Worm (Caenorhabditis elegans) whole organism, L3 larva: ENCODE results near the gene K07F5.14.

Experiments
- ZK546.5 ChIP-seq: sonication (generic microtip); optimal IDR thresholded peaks from 2 replicates; lab custom pipeline; 2017; ENCODE audit warnings: missing biosample characterization, missing genetic modification characterization
- ama-1 ChIP-seq: fragments of 150-350 bp; optimal IDR thresholded peaks from 2 replicates; lab custom pipeline; 2018
- ceh-82 ChIP-seq: fragments of 150-350 bp; optimal IDR thresholded peaks from 2 replicates; lab custom pipeline; 2014; ENCODE audit warnings: missing biosample characterization, missing genetic modification characterization
- egl-27 ChIP-seq: sonication (generic microtip); optimal IDR thresholded peaks from 4 replicates; lab custom pipeline; 2017; ENCODE audit warnings: missing biosample characterization, missing genetic modification reagents, missing genetic modification characterization
- elt-1 ChIP-seq: fragments of 150-350 bp; optimal IDR thresholded peaks from 2 replicates; lab custom pipeline; 2014; ENCODE audit warnings: missing biosample characterization, missing genetic modification characterization
- elt-3 ChIP-seq, 3 experiments: fragments of 150-350 bp in 1 of 3; sonication (generic microtip) in 2 of 3; optimal IDR thresholded peaks; 2 replicates in 2 of 3; 4 replicates in 1 of 3; lab custom pipeline; 2014 to 2017; ENCODE audit warnings: missing biosample characterization in 3 of 3, missing genetic modification characterization in 3 of 3
- lin-39 ChIP-seq: fragments of 150-350 bp; optimal IDR thresholded peaks from 2 replicates; lab custom pipeline; 2018; ENCODE audit warnings: missing biosample characterization, missing genetic modification reagents, missing genetic modification characterization
- mdl-1 ChIP-seq: fragments of 150-350 bp; optimal IDR thresholded peaks from 2 replicates; lab custom pipeline; 2014; ENCODE audit warnings: missing biosample characterization, missing genetic modification characterization
- nhr-67 ChIP-seq: fragments of 150-350 bp; optimal IDR thresholded peaks from 2 replicates; lab custom pipeline; 2014; ENCODE audit warnings: missing biosample characterization, missing genetic modification characterization
- nhr-77 ChIP-seq: fragments of 150-350 bp; optimal IDR thresholded peaks from 2 replicates; lab custom pipeline; 2014; ENCODE audit warnings: missing biosample characterization, missing genetic modification characterization
- pha-4 ChIP-seq: fragments of 150-350 bp; optimal IDR thresholded peaks from 2 replicates; lab custom pipeline; 2014; ENCODE audit warnings: missing biosample characterization, missing genetic modification reagents, missing genetic modification characterization
- pqm-1 ChIP-seq: fragments of 150-350 bp; optimal IDR thresholded peaks from 2 replicates; lab custom pipeline; 2017; ENCODE audit warnings: missing biosample characterization, missing genetic modification characterization, inconsistent platforms
- skn-1 ChIP-seq: fragments of 150-350 bp; optimal IDR thresholded peaks from 2 replicates; lab custom pipeline; 2014; ENCODE audit warnings: missing biosample characterization, missing genetic modification characterization

DNA sequence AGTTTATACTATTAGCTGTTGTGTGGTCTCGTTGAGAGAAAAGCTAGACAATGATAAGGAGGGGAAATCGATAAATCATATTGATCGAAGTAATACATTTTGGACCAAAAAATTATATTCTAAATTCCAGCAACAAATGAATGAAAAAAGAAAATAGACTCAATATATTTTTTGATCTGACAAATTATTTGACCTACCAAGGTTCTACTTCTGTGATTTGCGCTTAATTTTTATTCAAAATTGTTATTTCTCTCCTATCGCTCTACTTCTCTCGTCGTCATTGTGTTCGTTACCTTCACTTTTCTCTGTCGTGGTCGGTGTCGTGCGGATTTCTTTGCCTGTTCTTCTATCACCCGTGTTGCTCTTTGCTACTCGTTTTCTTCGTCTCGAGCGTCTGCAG is 3.1 kb upstream of the K07F5.14 start:
- TF ChIP-seq egl-27 (tag; lab: Kevin White, UChicago) (no peak), mdl-1 (tag; lab: Kevin White, UChicago) (no peak), elt-1 (tag; lab: Kevin White, UChicago) (no peak), nhr-67 (tag; lab: Kevin White, UChicago) (no peak), ama-1 (lab: Kevin White, UChicago) (no peak), pqm-1 (tag; lab: Kevin White, UChicago) (no peak), elt-3 (tag; optimal IDR thresholded peaks at IDR 0.05; lab: Kevin White, UChicago) (no peak), pha-4 (tag; lab: Kevin White, UChicago) (no peak), nhr-77 (tag; lab: Kevin White, UChicago) (no peak), lin-39 (tag; lab: Kevin White, UChicago) (no peak), ZK546.5 (no peak), ceh-82 (tag; lab: Kevin White, UChicago) (no peak), skn-1 (no peak)
